Fruit fly (Drosophila melanogaster) Kc167 (cell line): Measurements from ENCODE around the gene ppan.

Experiments
- Myc ChIP-seq: fragments of >200 bp; optimal IDR thresholded peaks from 2 replicates; lab custom pipeline; 2017; ENCODE audit warnings: missing external identifiers
- h ChIP-seq: fragments of >200 bp; optimal IDR thresholded peaks from 3 replicates; lab custom pipeline; 2018; ENCODE audit warnings: missing external identifiers
- insv ChIP-seq: fragments of >200 bp; optimal IDR thresholded peaks from 3 replicates; lab custom pipeline; 2018; ENCODE audit warnings: missing external identifiers
- psq ChIP-seq: fragments of >200 bp; optimal IDR thresholded peaks from 2 replicates; lab custom pipeline; 2017; ENCODE audit warnings: missing external identifiers
- ttk ChIP-seq: sonication (Bioruptor generic); optimal IDR thresholded peaks from 2 replicates; lab custom pipeline; 2017; ENCODE audit warnings: missing external identifiers

- TF ChIP-seq psq (lab: Kevin White, UChicago) (no peak), insv (lab: Kevin White, UChicago) (no peak), Myc (lab: Kevin White, UChicago) (no peak), h (lab: Kevin White, UChicago) (no peak), ttk (lab: Kevin White, UChicago) (no peak)
These were observed 37.1 kb upstream of the ppan start for dm6 chr3R:21078958-21079357.
